Fruit fly (Drosophila melanogaster) whole organism, embryonic: ENCODE results near the gene Myo95E.

Experiments
- ATbp ChIP-seq: fragments of 200-800 bp; sonication (Bioruptor generic); optimal IDR thresholded peaks from 2 replicates; lab custom pipeline; 2017; ENCODE audit warnings: missing biosample characterization, mild to moderate bottlenecking, missing genetic modification characterization, missing genetic modification reagents
- Abd-B ChIP-seq: fragments of 200-800 bp; sonication (Bioruptor generic); optimal IDR thresholded peaks from 2 replicates; lab custom pipeline; 2018; ENCODE audit warnings: missing biosample characterization, mild to moderate bottlenecking, missing genetic modification characterization, moderate library complexity
- Asciz ChIP-seq: fragments of 200-800 bp; sonication (Bioruptor generic); optimal IDR thresholded peaks from 2 replicates; lab custom pipeline; 2017; ENCODE audit warnings: missing biosample characterization, mild to moderate bottlenecking, missing genetic modification characterization, missing genetic modification reagents
- Awh ChIP-seq: fragments of 200-800 bp; sonication (Bioruptor generic); IDR thresholded peaks from 2 replicates; pipeline ENCODE4, ENCODE4 v1.3.6; 2022; ENCODE audit warnings: missing biosample characterization, missing genetic modification characterization
- B-H2 ChIP-seq: fragments of 200-800 bp; sonication (Bioruptor generic); optimal IDR thresholded peaks from 2 replicates; lab custom pipeline; 2018; ENCODE audit warnings: missing biosample characterization, mild to moderate bottlenecking, missing genetic modification characterization
- CG10274 ChIP-seq: fragments of 200-800 bp; sonication (Bioruptor generic); optimal IDR thresholded peaks from 3 replicates; lab custom pipeline; 2017; ENCODE audit warnings: missing biosample characterization, mild to moderate bottlenecking, missing genetic modification characterization
- CG1233 ChIP-seq: fragments of 200-800 bp; sonication (Bioruptor generic); optimal IDR thresholded peaks from 4 replicates; lab custom pipeline; 2018; ENCODE audit warnings: missing biosample characterization, mild to moderate bottlenecking, missing genetic modification characterization
- CG13894 ChIP-seq: fragments of 200-800 bp; sonication (Bioruptor generic); optimal IDR thresholded peaks from 3 replicates; lab custom pipeline; 2018; ENCODE audit warnings: missing biosample characterization, mild to moderate bottlenecking, missing genetic modification characterization, moderate library complexity
- CG15269 ChIP-seq: fragments of 200-800 bp; sonication (Bioruptor generic); optimal IDR thresholded peaks from 2 replicates; lab custom pipeline; 2018; ENCODE audit warnings: missing biosample characterization, mild to moderate bottlenecking, missing genetic modification characterization, moderate library complexity
- CG15514 ChIP-seq: fragments of 200-800 bp; sonication (Bioruptor generic); optimal IDR thresholded peaks from 3 replicates; lab custom pipeline; 2017; ENCODE audit warnings: missing biosample characterization, missing genetic modification characterization, mild to moderate bottlenecking, moderate library complexity, missing genetic modification reagents
- CG17328 ChIP-seq: fragments of 200-800 bp; sonication (Bioruptor generic); IDR thresholded peaks from 2 replicates; pipeline ENCODE4 v1.3.6; 2022; ENCODE audit warnings: missing biosample characterization, missing genetic modification characterization
- CG17359 ChIP-seq: fragments of 200-800 bp; sonication (Bioruptor generic); optimal IDR thresholded peaks from 3 replicates; lab custom pipeline; 2018; ENCODE audit warnings: missing biosample characterization, mild to moderate bottlenecking, missing genetic modification characterization, moderate library complexity
- CG17361 ChIP-seq: fragments of 200-800 bp; sonication (Bioruptor generic); IDR thresholded peaks from 3 replicates; pipeline ENCODE4 v1.3.6; 2022; ENCODE audit warnings: missing biosample characterization, missing genetic modification characterization
- CG2678 ChIP-seq: fragments of 200-800 bp; sonication (Bioruptor generic); optimal IDR thresholded peaks from 3 replicates; lab custom pipeline; 2019; ENCODE audit warnings: missing biosample characterization, mild to moderate bottlenecking, missing genetic modification characterization, moderate library complexity
- CG30431 ChIP-seq: fragments of 200-800 bp; sonication (Bioruptor generic); optimal IDR thresholded peaks from 2 replicates; lab custom pipeline; 2017; ENCODE audit warnings: missing biosample characterization, missing genetic modification characterization
- CG34224 ChIP-seq: fragments of 200-800 bp; sonication (Bioruptor generic); IDR thresholded peaks from 3 replicates; pipeline ENCODE4 v1.3.6; 2022; ENCODE audit warnings: missing biosample characterization, missing genetic modification characterization; ENCODE audit not compliant: partially characterized antibody
- CG34422 ChIP-seq: fragments of 200-800 bp; sonication (Bioruptor generic); IDR thresholded peaks from 3 replicates; pipeline ENCODE4 v1.3.6; 2022; ENCODE audit warnings: missing biosample characterization, missing genetic modification characterization
- CG6254 ChIP-seq: fragments of 200-800 bp; sonication (Bioruptor generic); optimal IDR thresholded peaks from 3 replicates; lab custom pipeline; 2017; ENCODE audit warnings: mild to moderate bottlenecking, missing biosample characterization, missing genetic modification reagents, missing genetic modification characterization
- CoRest ChIP-seq: fragments of 200-800 bp; sonication (Bioruptor generic); optimal IDR thresholded peaks from 3 replicates; lab custom pipeline; 2018; ENCODE audit warnings: missing biosample characterization, mild to moderate bottlenecking, missing genetic modification characterization, moderate library complexity
- E2f2 ChIP-seq: fragments of 200-800 bp; sonication (Bioruptor generic); IDR thresholded peaks from 2 replicates; pipeline ENCODE4 v1.3.6; 2022; ENCODE audit warnings: missing biosample characterization, missing genetic modification characterization
- Fer3 ChIP-seq: fragments of 200-800 bp; sonication (Bioruptor generic); optimal IDR thresholded peaks from 2 replicates; lab custom pipeline; 2018; ENCODE audit warnings: missing biosample characterization, mild to moderate bottlenecking, missing genetic modification characterization, moderate library complexity
- H15 ChIP-seq: fragments of 200-800 bp; sonication (Bioruptor generic); IDR thresholded peaks from 3 replicates; pipeline ENCODE4 v1.3.6; 2022; ENCODE audit warnings: missing biosample characterization, missing genetic modification characterization
- HLH4C ChIP-seq: fragments of 200-800 bp; sonication (Bioruptor generic); IDR thresholded peaks from 3 replicates; pipeline ENCODE4 v1.3.6; 2022; ENCODE audit warnings: missing biosample characterization, missing genetic modification characterization; ENCODE audit not compliant: partially characterized antibody
- Hr3 ChIP-seq: fragments of 200-800 bp; sonication (Bioruptor generic); optimal IDR thresholded peaks from 3 replicates; lab custom pipeline; 2016; ENCODE audit warnings: missing biosample characterization, missing genetic modification characterization
- NfI ChIP-seq: fragments of 200-800 bp; sonication (Bioruptor generic); optimal IDR thresholded peaks from 3 replicates; lab custom pipeline; 2018; ENCODE audit warnings: missing biosample characterization, mild to moderate bottlenecking, missing genetic modification characterization, moderate library complexity
- Optix ChIP-seq: fragments of 200-800 bp; sonication (Bioruptor generic); IDR thresholded peaks from 3 replicates; pipeline ENCODE4 v1.3.6; 2022; ENCODE audit warnings: missing biosample characterization, missing genetic modification characterization
- TFAM ChIP-seq: fragments of 200-800 bp; sonication (Bioruptor generic); optimal IDR thresholded peaks from 2 replicates; lab custom pipeline; 2017; ENCODE audit warnings: missing biosample characterization, missing genetic modification characterization, inconsistent platforms
- Trl ChIP-seq, 3 experiments: fragments of >200 bp in 2 of 3; fragments of 200-800 bp in 1 of 3; sonication (Bioruptor generic) in 1 of 3; optimal IDR thresholded peaks; 2 replicates in 1 of 3; 3 replicates in 2 of 3; lab custom pipeline; 2016 to 2017; ENCODE audit warnings: missing biosample characterization in 1 of 3, missing genetic modification characterization in 1 of 3
- Xbp1 ChIP-seq: fragments of 200-800 bp; sonication (Bioruptor generic); optimal IDR thresholded peaks from 3 replicates; lab custom pipeline; 2016; ENCODE audit warnings: missing biosample characterization, mild to moderate bottlenecking, missing genetic modification characterization
- ara ChIP-seq: fragments of 200-800 bp; sonication (Bioruptor generic); IDR thresholded peaks from 2 replicates; pipeline ENCODE4 v1.3.6; 2022; ENCODE audit warnings: missing biosample characterization, missing genetic modification characterization
- az2 ChIP-seq: fragments of 200-800 bp; sonication (Bioruptor generic); optimal IDR thresholded peaks from 3 replicates; lab custom pipeline; 2016; ENCODE audit warnings: missing biosample characterization, missing genetic modification characterization
- bcd ChIP-seq: fragments of 200-800 bp; sonication (Bioruptor generic); optimal IDR thresholded peaks from 2 replicates; lab custom pipeline; 2017; ENCODE audit warnings: missing biosample characterization, mild to moderate bottlenecking, missing genetic modification characterization
- bsh ChIP-seq, 2 experiments: fragments of 200-800 bp; sonication (Bioruptor generic); optimal IDR thresholded peaks; 2 replicates each; lab custom pipeline; 2017 to 2018; ENCODE audit warnings: mild to moderate bottlenecking in 2 of 2, missing biosample characterization in 2 of 2, missing genetic modification characterization in 2 of 2, moderate library complexity in 1 of 2
- cato ChIP-seq: fragments of 200-800 bp; sonication (Bioruptor generic); optimal IDR thresholded peaks from 2 replicates; lab custom pipeline; 2016; ENCODE audit warnings: missing biosample characterization, missing genetic modification characterization, borderline replicate concordance
- ci ChIP-seq: fragments of 200-800 bp; sonication (Bioruptor generic); IDR thresholded peaks from 3 replicates; pipeline ENCODE4 v1.3.6; 2022; ENCODE audit warnings: missing biosample characterization, missing genetic modification characterization
- emc ChIP-seq: fragments of 200-800 bp; sonication (Bioruptor generic); optimal IDR thresholded peaks from 2 replicates; lab custom pipeline; 2016; ENCODE audit warnings: missing biosample characterization, missing genetic modification characterization
- esg ChIP-seq: fragments of 200-800 bp; sonication (Bioruptor generic); conservative IDR thresholded peaks from 2 replicates; pipeline ENCODE4 v1.3.6; 2022; ENCODE audit warnings: missing biosample characterization, missing genetic modification characterization
- ewg ChIP-seq: fragments of 200-800 bp; sonication (Bioruptor generic); optimal IDR thresholded peaks from 3 replicates; lab custom pipeline; 2017; ENCODE audit warnings: mild to moderate bottlenecking, missing biosample characterization, missing genetic modification reagents, missing genetic modification characterization
- fd96Cb ChIP-seq: fragments of 200-800 bp; sonication (Bioruptor generic); optimal IDR thresholded peaks from 2 replicates; lab custom pipeline; 2018; ENCODE audit warnings: missing biosample characterization, mild to moderate bottlenecking, missing genetic modification characterization, moderate library complexity
- lab ChIP-seq: fragments of 200-800 bp; sonication (Bioruptor generic); optimal IDR thresholded peaks from 3 replicates; lab custom pipeline; 2017; ENCODE audit warnings: missing biosample characterization, missing genetic modification characterization, mild to moderate bottlenecking, moderate library complexity, missing genetic modification reagents
- lilli ChIP-seq: fragments of 200-800 bp; sonication (Bioruptor generic); optimal IDR thresholded peaks from 3 replicates; lab custom pipeline; 2016; ENCODE audit warnings: missing biosample characterization, missing genetic modification characterization
- lola ChIP-seq, 3 experiments: fragments of >200 bp in 2 of 3; fragments of 200-800 bp in 1 of 3; sonication (Bioruptor generic) in 1 of 3; optimal IDR thresholded peaks; 2 replicates each; lab custom pipeline; 2017 to 2019; ENCODE audit warnings: missing biosample characterization in 3 of 3, missing genetic modification characterization in 3 of 3, mild to moderate bottlenecking in 1 of 3, moderate library complexity in 1 of 3
- org-1 ChIP-seq: fragments of 200-800 bp; sonication (Bioruptor generic); optimal IDR thresholded peaks from 2 replicates; lab custom pipeline; 2017; ENCODE audit warnings: missing biosample characterization, missing genetic modification characterization
- salm ChIP-seq: fragments of 200-800 bp; sonication (Bioruptor generic); optimal IDR thresholded peaks from 2 replicates; lab custom pipeline; 2018; ENCODE audit warnings: missing biosample characterization, mild to moderate bottlenecking, missing genetic modification characterization
- sens ChIP-seq: fragments of 200-800 bp; sonication (Bioruptor generic); peaks from one replicate; lab custom pipeline; 2016; ENCODE audit warnings: missing biosample characterization, missing genetic modification characterization
- sob ChIP-seq: fragments of 200-800 bp; sonication (Bioruptor generic); IDR thresholded peaks from 2 replicates; pipeline ENCODE4 v1.3.6; 2022; ENCODE audit warnings: missing biosample characterization, missing genetic modification characterization
- zen2 ChIP-seq: fragments of 200-800 bp; sonication (Bioruptor generic); IDR thresholded peaks from 3 replicates; pipeline ENCODE4 v1.3.6; 2022; ENCODE audit warnings: missing biosample characterization, missing genetic modification characterization; ENCODE audit not compliant: partially characterized antibody

Gene Myo95E

DNA sequence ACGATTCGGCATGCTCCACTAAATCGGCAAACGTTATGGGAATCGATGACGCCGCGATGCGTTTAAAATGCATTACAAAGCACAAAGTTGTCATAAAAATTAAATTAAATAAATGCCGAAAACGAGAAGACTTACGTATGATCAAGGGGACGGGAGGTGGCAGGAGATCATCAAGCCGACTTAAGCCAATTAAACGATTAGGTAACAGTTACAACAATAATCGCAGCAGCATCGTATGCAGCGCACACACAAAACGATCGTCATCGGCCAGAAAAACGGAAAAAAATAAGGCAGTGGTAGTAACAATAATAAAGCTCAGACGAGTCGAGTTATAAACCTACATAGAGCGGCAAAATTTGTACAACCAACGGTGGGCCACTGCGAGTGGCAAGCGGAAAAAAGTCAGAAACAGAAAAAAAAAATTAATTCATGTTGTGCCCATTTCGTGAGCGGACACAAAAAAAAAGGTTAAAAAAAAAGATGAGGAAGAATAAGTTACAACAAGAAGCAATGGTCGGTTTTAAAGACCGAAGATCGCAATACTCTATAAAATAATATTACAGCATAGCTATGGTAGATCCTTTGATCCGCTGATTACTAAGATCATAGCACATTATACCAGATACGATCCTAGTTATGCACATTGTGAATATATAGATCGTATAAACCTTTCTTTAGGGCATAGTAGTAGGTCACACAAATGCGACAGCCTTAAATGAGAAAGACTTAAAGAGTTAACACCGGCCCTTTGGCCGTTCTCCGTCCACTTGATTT lies 45.2 kb upstream of the Myo95E start (continued):
- TF ChIP-seq TFAM (GFP tag; lab: Kevin White, UChicago) (no peak), lilli (GFP tag; lab: Kevin White, UChicago) (no peak), Abd-B (peak; percentile 21), esg (GFP tag; lab: Robert Waterston, UW) (peak; percentile 47), Xbp1 (peak; percentile 48), Trl (optimal IDR thresholded peaks at IDR 0.05; lab: Kevin White, UChicago) (no peak), Trl (GFP tag; optimal IDR thresholded peaks at IDR 0.05; lab: Kevin White, UChicago) (peak; percentile 15), ATbp (GFP tag; lab: Kevin White, UChicago) (peak; percentile 72), CG13894 (tag; lab: Kevin White, UChicago) (no peak), B-H2 (GFP tag; lab: Kevin White, UChicago) (no peak), bsh (GFP tag; optimal IDR thresholded peaks at IDR 0.05; lab: Kevin White, UChicago) (peak in 1 of 2 experiments; percentile 74), Hr3 (peak; percentile 35), Awh (GFP tag; lab: Robert Waterston, UW) (peak; percentile 61), Fer3 (tag; lab: Kevin White, UChicago) (peak; percentile 49), lab (GFP tag; lab: Kevin White, UChicago) (peak; percentile 53), CG15269 (tag; lab: Kevin White, UChicago) (peak; percentile 54), NfI (GFP tag; lab: Kevin White, UChicago) (peak; percentile 58), emc (no peak), CG17328 (GFP tag; lab: Robert Waterston, UW) (peak; percentile 65), E2f2 (GFP tag; lab: Robert Waterston, UW) (peak; percentile 22; the same call in 1 of the 2 replicates), zen2 (GFP tag; lab: Robert Waterston, UW) (no peak), CG17361 (GFP tag; lab: Robert Waterston, UW) (0 out of 3 replicates have a peak, but pooled peaks have one; percentile 42), fd96Cb (peak; percentile 62), CG6254 (GFP tag; lab: Kevin White, UChicago) (peak; percentile 31), CG17359 (tag; lab: Kevin White, UChicago) (peak; percentile 83), CG30431 (GFP tag; lab: Kevin White, UChicago) (no peak), Optix (GFP tag; lab: Robert Waterston, UW) (peak; percentile 62; the same call in 2 of the 3 replicates), CG2678 (tag; lab: Kevin White, UChicago) (peak; percentile 65), Asciz (GFP tag; lab: Kevin White, UChicago) (peak; percentile 21), CG34422 (GFP tag; lab: Robert Waterston, UW) (peak; percentile 25; the same call in 1 of the 3 replicates), sens (GFP tag; lab: Kevin White, UChicago) (peak; percentile 85), sob (GFP tag; lab: Robert Waterston, UW) (peak; percentile 42; the same call in 1 of the 2 replicates), CG1233 (GFP tag; lab: Kevin White, UChicago) (peak; percentile 35), salm (peak; percentile 23), CG10274 (GFP tag; lab: Kevin White, UChicago) (no peak), HLH4C (GFP tag; lab: Robert Waterston, UW) (no peak), ci (peak; percentile 92), org-1 (GFP tag; lab: Kevin White, UChicago) (peak; percentile 5), ara (GFP tag; lab: Robert Waterston, UW) (0 out of 2 replicates have a peak, but pooled peaks have one; percentile 34), lola (GFP tag; optimal IDR thresholded peaks at IDR 0.05; lab: Kevin White, UChicago) (peak in 1 of 3 experiments; percentile 32), CoRest (tag; lab: Kevin White, UChicago) (peak; percentile 60), cato (GFP tag; lab: Kevin White, UChicago) (peak; percentile 16), H15 (GFP tag; lab: Robert Waterston, UW) (peak; percentile 52; the same call in 1 of the 3 replicates), CG34224 (no peak), ewg (GFP tag; lab: Kevin White, UChicago) (peak; percentile 38), bcd (peak; percentile 34), CG15514 (GFP tag; lab: Kevin White, UChicago) (peak; percentile 7), az2 (GFP tag; lab: Kevin White, UChicago) (peak; percentile 46)
